Worm (Caenorhabditis elegans) whole organism, L4 larva: ENCODE data around the gene F49C12.5.

Source experiments
- ama-1 ChIP-seq: fragments of 150-350 bp; optimal IDR thresholded peaks from 2 replicates; lab custom pipeline; 2014; ENCODE audit warnings: inconsistent platforms, mixed read lengths
- arid-1 ChIP-seq: fragments of 200-800 bp; sonication (Bioruptor generic); conservative IDR thresholded peaks from 2 replicates; pipeline ENCODE4 v1.3.6; 2022; ENCODE audit warnings: missing genetic modification reagents, missing genetic modification characterization, missing compliant biosample characterization
- lin-13 ChIP-seq: fragments of 150-350 bp; optimal IDR thresholded peaks from 2 replicates; lab custom pipeline; 2014; ENCODE audit warnings: missing biosample characterization, missing genetic modification reagents, missing genetic modification characterization
- lir-3 ChIP-seq: sonication (generic microtip); optimal IDR thresholded peaks from 2 replicates; lab custom pipeline; 2016; ENCODE audit warnings: mild to moderate bottlenecking, missing genetic modification characterization, missing compliant biosample characterization
- lsy-2 ChIP-seq, 2 experiments: fragments of 150-350 bp in 1 of 2; sonication (generic microtip) in 1 of 2; optimal IDR thresholded peaks; 2 replicates each; lab custom pipeline; 2014 to 2017; ENCODE audit warnings: missing biosample characterization in 2 of 2, missing genetic modification characterization in 2 of 2
- pha-4 ChIP-seq, 2 experiments: fragments of 150-350 bp in 1 of 2; fragments of 200-800 bp in 1 of 2; sonication (Bioruptor generic) in 1 of 2; IDR thresholded peaks in 1 of 2; optimal IDR thresholded peaks in 1 of 2; 2 replicates each; pipeline versions ENCODE4 v1.3.6 to Lab custom; 2014 to 2022; ENCODE audit warnings: missing genetic modification characterization in 2 of 2, missing genetic modification reagents in 2 of 2, missing biosample characterization in 1 of 2, missing compliant biosample characterization in 1 of 2
- tag-97 ChIP-seq: fragments of 200-800 bp; sonication (Bioruptor generic); IDR thresholded peaks from 2 replicates; pipeline ENCODE4 v1.3.6; 2022; ENCODE audit warnings: missing genetic modification characterization, missing compliant biosample characterization
- unc-62 ChIP-seq, 3 experiments: fragments of 150-350 bp in 1 of 3; sonication (generic microtip); optimal IDR thresholded peaks in 2 of 3; peaks in 1 of 3; 1 replicate in 1 of 3; 2 replicates in 2 of 3; lab custom pipeline; 2014 to 2017; ENCODE audit warnings: missing biosample characterization in 3 of 3, missing genetic modification characterization in 3 of 3, missing genetic modification reagents in 3 of 3, missing genotype in 1 of 3
- zfp-2 ChIP-seq: sonication (generic microtip); optimal IDR thresholded peaks from 2 replicates; lab custom pipeline; 2016; ENCODE audit warnings: mild to moderate bottlenecking, missing genetic modification characterization, missing compliant biosample characterization

DNA sequence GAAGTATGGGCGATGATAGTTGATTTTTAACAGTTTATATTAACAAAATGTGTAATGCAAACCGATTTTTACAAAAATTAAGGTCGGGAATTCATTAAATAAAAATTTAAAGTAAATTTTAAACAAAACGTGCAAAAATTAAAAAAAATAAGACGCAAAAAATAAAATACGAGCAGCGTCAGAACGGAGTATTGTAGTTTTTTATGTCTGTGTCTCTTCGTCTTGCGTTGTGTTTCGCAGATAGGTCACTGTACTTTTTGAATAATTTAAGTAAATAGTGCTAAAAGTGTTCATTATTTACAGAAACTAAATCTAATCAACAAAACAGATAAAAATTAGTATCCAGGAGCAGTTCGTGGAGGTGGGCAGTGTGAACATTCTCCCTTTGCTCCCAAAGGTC, 44.4 kb upstream of the F49C12.5 start:
- TF ChIP-seq pha-4 (GFP tag; IDR thresholded peaks at IDR 0.05; lab: Robert Waterston, UW) = no peak
- no peak for TF ChIP-seq pha-4 (tag; optimal IDR thresholded peaks at IDR 0.05; lab: Kevin White, UChicago)
- no peak for TF ChIP-seq unc-62 (GFP tag; optimal IDR thresholded peaks at IDR 0.05 in 1 of 2; lab: Kevin White, UChicago)
- TF ChIP-seq unc-62 (tag; optimal IDR thresholded peaks at IDR 0.05; lab: Kevin White, UChicago) = no peak
- TF ChIP-seq arid-1 (GFP tag; lab: Robert Waterston, UW) = no peak
- no peak for TF ChIP-seq ama-1 (lab: Kevin White, UChicago)
- no peak for TF ChIP-seq tag-97
- no peak for TF ChIP-seq lsy-2 (tag; optimal IDR thresholded peaks at IDR 0.05; lab: Kevin White, UChicago)
- no peak for TF ChIP-seq lin-13
- TF ChIP-seq zfp-2 (tag; lab: Kevin White, UChicago) = no peak
- no peak for TF ChIP-seq lir-3 (tag; lab: Kevin White, UChicago)
